Worm (Caenorhabditis elegans): Measurements from ENCODE around the gene ced-4.

Gene ced-4

DNA sequence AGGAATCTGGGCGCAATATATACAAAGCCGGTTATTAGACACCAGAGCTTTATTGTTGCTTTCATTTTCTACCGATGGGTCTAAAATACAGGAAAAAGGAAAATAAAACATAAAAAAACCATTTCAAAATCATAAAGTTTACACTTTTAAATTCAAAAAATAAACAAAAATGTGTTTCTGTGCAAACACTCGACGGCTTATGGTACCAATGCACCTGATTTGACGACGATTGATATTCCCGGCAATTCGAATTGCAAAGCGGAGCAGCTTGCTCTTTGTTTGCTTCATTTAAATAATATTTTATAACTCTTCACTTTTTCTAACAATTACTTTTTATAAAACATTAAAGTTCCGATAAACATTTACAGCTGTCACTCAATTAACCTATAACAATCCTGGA lies 2.0 kb upstream of the ced-4 start, which contains the start of gene F26A1.1 (continued):
- no peak for TF ChIP-seq isw-1 (GFP tag; IDR thresholded peaks at IDR 0.05)
- TF ChIP-seq nhr-12 (tag; optimal IDR thresholded peaks at IDR 0.05): no peak
- TF ChIP-seq tlp-1 (tag; optimal IDR thresholded peaks at IDR 0.05): no peak
- TF ChIP-seq ceh-88 (GFP tag; IDR thresholded peaks at IDR 0.05): no peak
- TF ChIP-seq pag-3 (tag; optimal IDR thresholded peaks at IDR 0.05; ENCODE audit: borderline replicate concordance, insufficient read depth): no peak
- no peak for TF ChIP-seq ceh-8 (GFP tag; optimal IDR thresholded peaks at IDR 0.05)
- no peak for TF ChIP-seq fkh-4 (tag; optimal IDR thresholded peaks at IDR 0.05; ENCODE audit: borderline replicate concordance)

DNA sequence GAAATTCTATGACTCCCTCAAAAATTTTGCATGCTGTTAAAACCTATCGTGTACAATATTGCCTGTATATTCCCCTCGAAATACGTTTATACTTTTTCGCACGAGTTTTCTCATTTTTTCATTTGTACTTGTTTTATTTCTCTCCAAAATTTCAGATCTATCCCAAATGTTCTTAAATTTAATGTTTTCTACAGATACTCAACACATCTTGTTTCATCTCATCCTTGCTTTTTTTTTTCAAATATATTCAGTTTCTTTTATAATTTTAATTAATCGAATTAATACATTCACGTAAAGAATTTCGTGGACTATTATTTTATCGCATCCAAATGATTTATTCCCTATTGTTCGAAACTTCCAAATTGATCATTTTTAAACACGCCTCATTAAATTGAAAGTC lies 2.8 kb downstream of the ced-4 start, which contains the start of gene C35D10.8:
Gene C35D10.8 (plus strand): TSS at position 301 of the 400 bp plus-strand sequence.
- TF ChIP-seq nhr-28 (tag; optimal IDR thresholded peaks at IDR 0.05) (no peak), mab-9 (GFP tag; IDR thresholded peaks at IDR 0.05) (no peak), nhr-19 (GFP tag; conservative IDR thresholded peaks at IDR 0.05) (no peak), egl-13 (tag; optimal IDR thresholded peaks at IDR 0.05) (no peak), nhr-237 (tag; optimal IDR thresholded peaks at IDR 0.05) (no peak), aly-2 (tag; optimal IDR thresholded peaks at IDR 0.05) (no peak), hlh-17 (GFP tag; optimal IDR thresholded peaks at IDR 0.05; ENCODE audit: borderline replicate concordance) (no peak), zag-1 (tag; optimal IDR thresholded peaks at IDR 0.05) (no peak), dsc-1 (tag; optimal IDR thresholded peaks at IDR 0.05) (no peak), ceh-82 (tag; optimal IDR thresholded peaks at IDR 0.05) (no peak)

DNA sequence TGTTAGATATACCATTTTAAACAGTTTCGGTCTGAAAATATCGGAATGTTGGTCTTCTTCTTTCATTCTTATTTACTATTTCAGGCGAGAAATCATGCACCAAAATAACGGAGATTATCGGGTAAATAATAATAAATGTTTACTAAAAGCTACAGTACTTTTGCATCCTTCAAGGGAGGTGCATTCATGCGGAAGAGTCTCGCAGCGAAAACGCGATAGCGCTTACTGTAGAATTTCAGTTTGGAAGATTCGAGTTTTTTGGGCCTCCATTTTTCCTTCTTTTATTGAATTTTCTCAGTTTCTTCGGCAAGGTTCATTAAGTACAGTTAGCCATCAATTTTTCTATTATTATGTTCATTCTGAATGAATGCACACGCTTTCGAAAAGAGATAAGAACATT lies 4.0 kb downstream of the ced-4 start, which contains the start of gene C35D10.7:
Gene C35D10.7 (plus strand): TSS at position 85 of the 400 bp plus-strand sequence.
- TF ChIP-seq nhr-19 (GFP tag; conservative IDR thresholded peaks at IDR 0.05): no peak
- TF ChIP-seq nhr-12 (tag; optimal IDR thresholded peaks at IDR 0.05): no peak
- TF ChIP-seq tlp-1 (tag; optimal IDR thresholded peaks at IDR 0.05): no peak
- TF ChIP-seq dpl-1 (GFP tag; optimal IDR thresholded peaks at IDR 0.05): no peak
- no peak for TF ChIP-seq xbp-1 (tag; optimal IDR thresholded peaks at IDR 0.05)
- no peak for TF ChIP-seq fos-1 (tag; optimal IDR thresholded peaks at IDR 0.05)
- no peak for TF ChIP-seq nhr-76 (tag; optimal IDR thresholded peaks at IDR 0.05)
- no peak for TF ChIP-seq irx-1 (tag; optimal IDR thresholded peaks at IDR 0.05)
- TF ChIP-seq mab-9 (GFP tag; IDR thresholded peaks at IDR 0.05): no peak
- no peak for TF ChIP-seq Y116A8C.19 (tag; optimal IDR thresholded peaks at IDR 0.05; ENCODE audit: borderline replicate concordance)
- no peak for TF ChIP-seq C04F5.9 (tag; optimal IDR thresholded peaks at IDR 0.05)
- no peak for TF ChIP-seq fkh-8 (tag; optimal IDR thresholded peaks at IDR 0.05)
- no peak for TF ChIP-seq lin-14 (GFP tag; optimal IDR thresholded peaks at IDR 0.05)

DNA sequence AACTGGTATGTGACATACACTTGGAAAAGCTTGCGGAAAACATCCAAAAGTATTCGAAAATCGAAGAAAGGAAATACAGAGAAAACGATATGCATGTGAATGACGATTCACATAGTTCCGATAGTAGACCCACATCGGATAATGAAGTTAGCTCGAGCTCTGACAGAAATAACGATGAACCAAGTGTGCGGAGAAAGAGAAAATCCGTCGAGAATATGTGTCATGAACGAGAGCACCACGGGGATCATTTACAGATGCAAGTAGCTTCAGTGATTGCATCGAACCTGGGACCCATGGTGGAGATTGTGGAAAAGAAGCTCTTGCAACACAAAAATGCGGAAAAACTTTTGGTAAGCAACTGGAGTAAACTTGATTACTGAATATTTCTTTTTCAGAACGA lies 4.9 kb downstream of the ced-4 start:
- TF ChIP-seq nhr-84 (tag; optimal IDR thresholded peaks at IDR 0.05) (no peak), tbx-2 (tag; optimal IDR thresholded peaks at IDR 0.05) (no peak), skn-1 (tag; optimal IDR thresholded peaks at IDR 0.05) (no peak), lin-39 (tag; optimal IDR thresholded peaks at IDR 0.05) (no peak), xbp-1 (tag; optimal IDR thresholded peaks at IDR 0.05) (no peak), fkh-10 (GFP tag; optimal IDR thresholded peaks at IDR 0.05) (no peak), grh-1 (GFP tag; IDR thresholded peaks at IDR 0.05) (no peak), sptf-1 (tag; optimal IDR thresholded peaks at IDR 0.05) (no peak), snu-23 (GFP tag; optimal IDR thresholded peaks at IDR 0.05) (no peak), lin-15B (tag; optimal IDR thresholded peaks at IDR 0.05) (no peak), aha-1 (tag; optimal IDR thresholded peaks at IDR 0.05) (no peak), unc-130 (tag; optimal IDR thresholded peaks at IDR 0.05) (no peak)
